Worm (Caenorhabditis elegans): ENCODE measurements around the gene Y54E2A.4.

- no peak for TF ChIP-seq pha-4 (tag; optimal IDR thresholded peaks at IDR 0.05)
- TF ChIP-seq ztf-6 (GFP tag; IDR thresholded peaks at IDR 0.05), result no peak
- no peak for TF ChIP-seq hmg-1.2 (GFP tag; IDR thresholded peaks at IDR 0.05)
- no peak for TF ChIP-seq egrh-3 (GFP tag; IDR thresholded peaks at IDR 0.05)
- TF ChIP-seq lin-35 (GFP tag; optimal IDR thresholded peaks at IDR 0.05), result no peak
- TF ChIP-seq ama-1 (optimal IDR thresholded peaks at IDR 0.05), result no peak
- no peak for TF ChIP-seq ama-1 (GFP tag; optimal IDR thresholded peaks at IDR 0.05)
These were observed 49.2 kb upstream of the Y54E2A.4 start, which contains the start of gene C09F9.2 for ce11 chrII:14705215-14705614.
